Worm (Caenorhabditis elegans): ENCODE measurements around the gene mig-10.
"Not testable (repeated sequence)": the region's sequence is repeated elsewhere in the genome, so short reads cannot be mapped to it uniquely, and the experiment has no call there.

- not testable (repeated sequence) for TF ChIP-seq ama-1 (optimal IDR thresholded peaks at IDR 0.05); tra-4 (tag; optimal IDR thresholded peaks at IDR 0.05); hmbx-1 (tag; optimal IDR thresholded peaks at IDR 0.05); tbx-11 (GFP tag; IDR thresholded peaks at IDR 0.05); sea-1 (GFP tag; conservative IDR thresholded peaks at IDR 0.05); F13C5.2 (tag; optimal IDR thresholded peaks at IDR 0.05); hmg-4 (GFP tag; optimal IDR thresholded peaks at IDR 0.05); flt-1 (GFP tag; IDR thresholded peaks at IDR 0.05); ceh-13 (GFP tag; optimal IDR thresholded peaks at IDR 0.05); tbx-37 (GFP tag; conservative IDR thresholded peaks at IDR 0.05); ceh-36 (tag; optimal IDR thresholded peaks at IDR 0.05); pes-1 (GFP tag; IDR thresholded peaks at IDR 0.05); hnd-1 (tag; optimal IDR thresholded peaks at IDR 0.05)
These were observed 60.5 kb downstream of the mig-10 start, which contains the start of gene clc-28 for ce11 chrIII:8339372-8339771.

Measured in whole organism, early embryonic.